Worm (Caenorhabditis elegans) whole organism, L4 larva: ENCODE data around the gene wdr-60.

ENCODE experiments used
- D1046.2 ChIP-seq: fragments of 200-800 bp; sonication (Bioruptor generic); IDR thresholded peaks from 2 replicates; pipeline ENCODE4 v1.3.6; 2022; ENCODE audit warnings: missing genetic modification characterization, missing compliant biosample characterization
- F44E2.7 ChIP-seq: fragments of 200-800 bp; sonication (Bioruptor generic); IDR thresholded peaks from 2 replicates; pipeline ENCODE4 v2.1.2; 2022; ENCODE audit warnings: missing genetic modification characterization, missing compliant biosample characterization
- T26A8.4 ChIP-seq: fragments of 200-800 bp; sonication (Bioruptor generic); IDR thresholded peaks from 2 replicates; pipeline ENCODE4 v1.3.6; 2022; ENCODE audit warnings: missing genetic modification characterization, missing compliant biosample characterization
- Y5F2A.4 ChIP-seq: fragments of 200-800 bp; sonication (Bioruptor generic); optimal IDR thresholded peaks from 2 replicates; lab custom pipeline; 2018; ENCODE audit warnings: mild to moderate bottlenecking, missing genetic modification characterization, missing compliant biosample characterization
- ZK337.2 ChIP-seq: fragments of 200-800 bp; sonication (Bioruptor generic); IDR thresholded peaks from 2 replicates; pipeline ENCODE4 v1.3.6; 2022; ENCODE audit warnings: missing genetic modification reagents, missing genetic modification characterization, missing compliant biosample characterization
- arid-1 ChIP-seq: fragments of 200-800 bp; sonication (Bioruptor generic); conservative IDR thresholded peaks from 2 replicates; pipeline ENCODE4 v1.3.6; 2022; ENCODE audit warnings: missing genetic modification reagents, missing genetic modification characterization, missing compliant biosample characterization
- ceh-20 ChIP-seq: fragments of 200-800 bp; sonication (Bioruptor generic); IDR thresholded peaks from 2 replicates; pipeline ENCODE4 v1.3.6; 2022; ENCODE audit warnings: missing genetic modification reagents, missing genetic modification characterization, missing compliant biosample characterization
- dmd-8 ChIP-seq: fragments of 200-800 bp; sonication (Bioruptor generic); IDR thresholded peaks from 2 replicates; pipeline ENCODE4 v1.3.6; 2022; ENCODE audit warnings: missing genetic modification characterization, missing compliant biosample characterization
- lim-7 ChIP-seq: fragments of 200-800 bp; sonication (Bioruptor generic); IDR thresholded peaks from 2 replicates; pipeline ENCODE4 v1.3.6; 2022; ENCODE audit warnings: missing genetic modification characterization, missing compliant biosample characterization
- lin-13 ChIP-seq: fragments of 150-350 bp; optimal IDR thresholded peaks from 2 replicates; lab custom pipeline; 2014; ENCODE audit warnings: missing biosample characterization, missing genetic modification reagents, missing genetic modification characterization
- mep-1 ChIP-seq: fragments of 150-350 bp; sonication (generic microtip); optimal IDR thresholded peaks from 3 replicates; lab custom pipeline; 2014; ENCODE audit warnings: missing biosample characterization, missing genetic modification characterization
- mes-2 ChIP-seq: sonication (generic microtip); optimal IDR thresholded peaks from 2 replicates; lab custom pipeline; 2016; ENCODE audit warnings: missing genotype, mild to moderate bottlenecking, missing genetic modification characterization, missing compliant biosample characterization; ENCODE audit not compliant: poor library complexity, severe bottlenecking
- nhr-102 ChIP-seq: sonication (generic microtip); optimal IDR thresholded peaks from 2 replicates; lab custom pipeline; 2016; ENCODE audit warnings: mild to moderate bottlenecking, missing genetic modification characterization, moderate library complexity, missing compliant biosample characterization
- nhr-28 ChIP-seq: fragments of 150-350 bp; optimal IDR thresholded peaks from 2 replicates; lab custom pipeline; 2014; ENCODE audit warnings: missing biosample characterization, missing genetic modification characterization
- nhr-41 ChIP-seq: fragments of 200-800 bp; sonication (Bioruptor generic); IDR thresholded peaks from 2 replicates; pipeline ENCODE4 v1.3.6; 2022; ENCODE audit warnings: missing genetic modification reagents, missing genetic modification characterization, missing compliant biosample characterization
- nhr-42 ChIP-seq: fragments of 200-800 bp; sonication (Bioruptor generic); IDR thresholded peaks from 2 replicates; pipeline ENCODE4 v1.3.6; 2022; ENCODE audit warnings: missing genetic modification characterization, missing compliant biosample characterization
- nhr-6 ChIP-seq: fragments of 150-350 bp; optimal IDR thresholded peaks from 2 replicates; lab custom pipeline; 2014; ENCODE audit warnings: missing biosample characterization, missing genetic modification characterization
- php-3 ChIP-seq: fragments of 200-800 bp; sonication (Bioruptor generic); IDR thresholded peaks from 2 replicates; pipeline ENCODE4 v1.3.6; 2022; ENCODE audit warnings: missing genetic modification reagents, missing genetic modification characterization, missing compliant biosample characterization
- sdz-12 ChIP-seq: fragments of 200-800 bp; sonication (Bioruptor generic); optimal IDR thresholded peaks from 2 replicates; lab custom pipeline; 2018; ENCODE audit warnings: mild to moderate bottlenecking, missing genetic modification characterization, missing compliant biosample characterization
- spr-1 ChIP-seq: sonication (generic microtip); optimal IDR thresholded peaks from 2 replicates; lab custom pipeline; 2016; ENCODE audit warnings: mild to moderate bottlenecking, missing genetic modification characterization, missing compliant biosample characterization
- spr-3 ChIP-seq: fragments of 200-800 bp; sonication (Bioruptor generic); optimal IDR thresholded peaks from 2 replicates; lab custom pipeline; 2018; ENCODE audit warnings: mild to moderate bottlenecking, missing genetic modification characterization, missing compliant biosample characterization
- tag-97 ChIP-seq: fragments of 200-800 bp; sonication (Bioruptor generic); IDR thresholded peaks from 2 replicates; pipeline ENCODE4 v1.3.6; 2022; ENCODE audit warnings: missing genetic modification characterization, missing compliant biosample characterization
- zfp-2 ChIP-seq: sonication (generic microtip); optimal IDR thresholded peaks from 2 replicates; lab custom pipeline; 2016; ENCODE audit warnings: mild to moderate bottlenecking, missing genetic modification characterization, missing compliant biosample characterization
- ztf-7 ChIP-seq: fragments of 150-350 bp; optimal IDR thresholded peaks from 2 replicates; lab custom pipeline; 2014; ENCODE audit warnings: missing biosample characterization, missing genetic modification characterization

The wdr-60 gene

DNA sequence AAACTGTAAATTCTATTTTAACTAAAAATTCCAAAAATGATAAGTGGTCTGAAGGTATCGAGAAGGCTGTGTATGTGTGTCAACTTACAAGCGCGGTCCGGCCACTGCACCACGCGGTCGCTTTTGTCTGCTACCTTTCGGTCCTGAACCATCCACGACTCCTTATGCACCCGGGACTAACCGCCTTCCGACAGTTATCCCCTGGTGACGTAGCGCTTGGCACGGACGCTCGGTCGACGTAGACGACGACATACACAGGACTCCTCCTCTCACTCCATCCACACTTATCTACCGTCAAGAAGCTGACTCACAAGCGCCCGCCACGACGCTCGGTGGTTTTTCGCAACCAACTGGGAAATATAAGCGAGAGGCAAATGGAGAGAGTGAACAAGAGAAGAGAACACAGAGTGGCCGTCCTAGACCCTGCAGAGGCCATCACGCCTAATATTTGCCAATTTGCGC is 44.4 kb downstream of the wdr-60 start (continued):
- peak; percentile 81 for TF ChIP-seq spr-1 (tag; lab: Kevin White, UChicago)
- peak; percentile 69 for TF ChIP-seq php-3 (GFP tag; lab: Robert Waterston, UW)
- peak; percentile 85 for TF ChIP-seq mep-1 (tag; lab: Kevin White, UChicago)
- TF ChIP-seq nhr-41 (GFP tag; lab: Robert Waterston, UW), result peak; percentile 19; the same call in 1 of the 2 replicates
- peak; percentile 78 for TF ChIP-seq lim-7 (GFP tag; lab: Robert Waterston, UW)
- TF ChIP-seq nhr-28 (tag; lab: Kevin White, UChicago), result peak; percentile 31
- TF ChIP-seq arid-1, result peak; percentile 92
- TF ChIP-seq D1046.2, result 0 out of 2 replicates have a peak, but pooled peaks have one; percentile 52
- peak; percentile 50; the same call in 1 of the 2 replicates for TF ChIP-seq nhr-42 (GFP tag; lab: Robert Waterston, UW)
- TF ChIP-seq tag-97 (GFP tag; lab: Robert Waterston, UW), result peak; percentile 77; the same call in 1 of the 2 replicates
- peak; percentile 91 for TF ChIP-seq nhr-102 (tag; lab: Kevin White, UChicago)
- peak; percentile 76 for TF ChIP-seq mes-2 (tag; lab: Kevin White, UChicago)
- peak; percentile 23 for TF ChIP-seq nhr-6 (tag; lab: Kevin White, UChicago)
- TF ChIP-seq sdz-12 (GFP tag; lab: Kevin White, UChicago), result peak; percentile 86
- peak; percentile 94 for TF ChIP-seq T26A8.4 (GFP tag; lab: Robert Waterston, UW)
- TF ChIP-seq Y5F2A.4 (GFP tag; lab: Kevin White, UChicago), result peak; percentile 70
- peak; percentile 35 for TF ChIP-seq zfp-2 (tag; lab: Kevin White, UChicago)
- TF ChIP-seq ZK337.2 (GFP tag; lab: Robert Waterston, UW), result peak; percentile 58; the same call in 1 of the 2 replicates
- peak; percentile 65; the same call in 1 of the 2 replicates for TF ChIP-seq dmd-8
- peak; percentile 86 for TF ChIP-seq ceh-20
- peak; percentile 68 for TF ChIP-seq spr-3 (GFP tag; lab: Kevin White, UChicago)
- TF ChIP-seq, all 104 proteins: peak for 68; not testable (repeated sequence) for 36

DNA sequence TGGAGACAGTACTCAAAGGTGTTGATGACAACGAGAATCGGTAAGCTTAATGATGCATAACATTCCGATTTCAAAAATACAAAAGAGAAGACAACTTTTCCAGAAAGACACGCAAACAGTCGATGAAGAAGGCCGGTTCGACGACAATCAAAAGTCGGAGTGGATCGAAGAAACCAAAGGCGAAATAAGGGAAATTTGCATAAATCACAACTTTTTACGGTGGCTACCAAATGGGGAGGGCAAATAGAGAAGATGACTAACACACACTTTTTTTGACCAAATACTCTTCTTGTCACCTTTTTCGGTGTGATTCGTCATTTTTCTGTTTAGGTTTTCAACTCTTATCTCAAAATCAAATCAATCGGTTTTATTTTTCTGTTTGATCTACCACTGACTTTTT is 49.1 kb downstream of the wdr-60 start, which contains the start of gene C45G9.6:
Gene C45G9.6, plus strand, starts transcription at position 301 of the 400 bp plus-strand sequence.
- TF ChIP-seq mes-2 (tag; lab: Kevin White, UChicago), result no peak
- TF ChIP-seq F44E2.7, result no peak
- TF ChIP-seq ztf-7 (tag; lab: Kevin White, UChicago), result no peak
- TF ChIP-seq mep-1 (tag; lab: Kevin White, UChicago), result no peak
- TF ChIP-seq lin-13 (GFP tag; lab: Kevin White, UChicago), result no peak
